Fruit fly (Drosophila melanogaster) whole organism: ENCODE measurements around the gene CG31921.

Experiments used
- Dll ChIP-seq: fragments of >200 bp; optimal IDR thresholded peaks from 2 replicates; lab custom pipeline; 2017
- EcR ChIP-seq, 2 experiments: fragments of >200 bp; optimal IDR thresholded peaks; 2 replicates each; lab custom pipeline; 2017; ENCODE audit warnings: missing biosample characterization in 2 of 2, missing genetic modification characterization in 2 of 2, missing genetic modification reagents in 2 of 2
- pan ChIP-seq: fragments of >200 bp; optimal IDR thresholded peaks from 2 replicates; lab custom pipeline; 2017
- psq ChIP-seq: fragments of >200 bp; optimal IDR thresholded peaks from 2 replicates; lab custom pipeline; 2017
- usp ChIP-seq: fragments of >200 bp; optimal IDR thresholded peaks from 2 replicates; lab custom pipeline; 2017; ENCODE audit warnings: missing biosample characterization, missing genetic modification characterization, mixed read lengths

- no peak for TF ChIP-seq usp
- no peak for TF ChIP-seq pan
- TF ChIP-seq EcR (GFP tag; optimal IDR thresholded peaks at IDR 0.05; lab: Kevin White, UChicago), result no peak
- no peak for TF ChIP-seq psq (lab: Kevin White, UChicago)
- no peak for TF ChIP-seq Dll (lab: Kevin White, UChicago)
These were observed 14.6 kb upstream of the CG31921 start for dm6 chr2L:346781-347180.
